Worm (Caenorhabditis elegans) whole organism, young adult: ENCODE data around the gene F18E9.1.

Source experiments
- C06A6.2 ChIP-seq: fragments of 200-800 bp; sonication (Bioruptor generic); conservative IDR thresholded peaks from 2 replicates; pipeline ENCODE4 v1.3.6; 2022; ENCODE audit warnings: missing genetic modification characterization, missing compliant biosample characterization
- F39B2.1 ChIP-seq: fragments of 200-800 bp; sonication (Bioruptor generic); IDR thresholded peaks from 2 replicates; pipeline ENCODE4 v1.3.6; 2022; ENCODE audit warnings: missing genetic modification reagents, missing genetic modification characterization, missing compliant biosample characterization
- F57A8.1 ChIP-seq: fragments of 200-800 bp; sonication (Bioruptor generic); optimal IDR thresholded peaks from 2 replicates; lab custom pipeline; 2018; ENCODE audit warnings: mild to moderate bottlenecking, missing genetic modification characterization, moderate library complexity, missing compliant biosample characterization
- die-1 ChIP-seq: sonication (generic microtip); optimal IDR thresholded peaks from 2 replicates; lab custom pipeline; 2016; ENCODE audit warnings: missing genotype, mild to moderate bottlenecking, missing genetic modification characterization, missing compliant biosample characterization
- dpff-1 ChIP-seq: sonication (generic microtip); optimal IDR thresholded peaks from 2 replicates; lab custom pipeline; 2017; ENCODE audit warnings: mild to moderate bottlenecking, missing genetic modification characterization, missing compliant biosample characterization
- lin-26 ChIP-seq: fragments of 200-800 bp; sonication (Bioruptor generic); IDR thresholded peaks from 2 replicates; pipeline ENCODE4 v1.3.6; 2022; ENCODE audit warnings: missing genetic modification reagents, missing genetic modification characterization, missing compliant biosample characterization
- nfyb-1 ChIP-seq: fragments of 200-800 bp; sonication (Bioruptor generic); IDR thresholded peaks from 2 replicates; pipeline ENCODE4 v1.3.6; 2022; ENCODE audit warnings: missing genetic modification reagents, missing genetic modification characterization, missing compliant biosample characterization
- snpc-1.3 ChIP-seq: sonication (generic microtip); optimal IDR thresholded peaks from 2 replicates; lab custom pipeline; 2017; ENCODE audit warnings: missing genetic modification characterization, mild to moderate bottlenecking, missing compliant biosample characterization, antibody characterized with exemption, moderate library complexity, missing genotype, missing genetic modification reagents; ENCODE audit not compliant: insufficient read depth
- snpc-4 ChIP-seq, 5 experiments: fragments of 150-350 bp in 1 of 5; sonication (generic microtip) in 4 of 5; optimal IDR thresholded peaks; 2 replicates each; lab custom pipeline; 2014 to 2018; ENCODE audit warnings: missing genetic modification characterization in 5 of 5, missing biosample characterization in 3 of 5, antibody characterized with exemption in 2 of 5, mild to moderate bottlenecking in 2 of 5, missing compliant biosample characterization in 2 of 5, missing genotype in 2 of 5, moderate library complexity in 2 of 5, missing genetic modification reagents in 1 of 5

DNA sequence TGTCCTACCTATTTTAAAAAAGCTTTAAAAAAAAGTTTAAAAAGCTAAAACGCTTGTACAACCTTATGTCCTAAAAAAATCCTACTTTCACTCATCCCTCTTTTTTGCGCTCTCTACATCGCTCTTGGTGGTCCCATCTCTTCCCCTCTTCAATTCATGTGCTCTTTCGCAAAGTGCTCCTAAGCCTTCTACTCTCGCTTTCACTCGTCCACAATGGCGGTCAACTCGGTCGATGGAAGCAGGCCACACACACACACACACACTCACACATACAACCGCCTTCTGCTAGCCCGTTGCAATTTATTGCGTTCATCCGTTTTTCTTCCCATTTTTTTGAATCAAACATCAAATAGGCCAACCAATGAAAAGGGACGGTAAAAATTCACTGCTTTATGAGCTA lies 32.2 kb upstream of the F18E9.1 start:
- TF ChIP-seq F39B2.1 (GFP tag; lab: Robert Waterston, UW) (no peak), dpff-1 (tag; lab: Kevin White, UChicago) (no peak), die-1 (tag; lab: Kevin White, UChicago) (no peak), F57A8.1 (GFP tag; lab: Kevin White, UChicago) (no peak), snpc-4 (GFP tag; optimal IDR thresholded peaks at IDR 0.05; lab: Kevin White, UChicago) (no peak), snpc-4 (tag; optimal IDR thresholded peaks at IDR 0.05; lab: Kevin White, UChicago) (no peak), nfyb-1 (GFP tag; lab: Robert Waterston, UW) (no peak), lin-26 (GFP tag; lab: Robert Waterston, UW) (no peak), C06A6.2 (no peak), snpc-1.3 (tag; lab: Kevin White, UChicago) (no peak)
